Fruit fly (Drosophila melanogaster) whole organism, embryonic: ENCODE data around the gene Jon99Fii.
A peak's percentile ranks its signal among the peaks of the same experiment; 100 is the strongest.

Experiments used
- CG1233 ChIP-seq: fragments of 200-800 bp; sonication (Bioruptor generic); optimal IDR thresholded peaks from 4 replicates; lab custom pipeline; 2018; ENCODE audit warnings: missing biosample characterization, mild to moderate bottlenecking, missing genetic modification characterization
- CG13296 ChIP-seq: fragments of 200-800 bp; sonication (Bioruptor generic); optimal IDR thresholded peaks from 3 replicates; lab custom pipeline; 2018; ENCODE audit warnings: missing biosample characterization, mild to moderate bottlenecking, missing genetic modification characterization
- CG14050 ChIP-seq: fragments of 200-800 bp; sonication (Bioruptor generic); IDR thresholded peaks from 3 replicates; pipeline ENCODE4 v1.3.6; 2022; ENCODE audit warnings: missing biosample characterization, missing genetic modification characterization
- CG15073 ChIP-seq: fragments of 200-800 bp; sonication (Bioruptor generic); optimal IDR thresholded peaks from 2 replicates; lab custom pipeline; 2016; ENCODE audit warnings: missing biosample characterization, missing genetic modification characterization
- CG17385 ChIP-seq: fragments of 200-800 bp; sonication (Bioruptor generic); optimal IDR thresholded peaks from 3 replicates; lab custom pipeline; 2018; ENCODE audit warnings: missing biosample characterization, mild to moderate bottlenecking, missing genetic modification characterization
- CG18262 ChIP-seq: fragments of 200-800 bp; optimal IDR thresholded peaks from 3 replicates; lab custom pipeline; 2019; ENCODE audit warnings: missing biosample characterization, mild to moderate bottlenecking, missing genetic modification characterization, moderate library complexity
- CG2678 ChIP-seq: fragments of 200-800 bp; sonication (Bioruptor generic); optimal IDR thresholded peaks from 3 replicates; lab custom pipeline; 2019; ENCODE audit warnings: missing biosample characterization, mild to moderate bottlenecking, missing genetic modification characterization, moderate library complexity
- CG30020 ChIP-seq: fragments of 200-800 bp; optimal IDR thresholded peaks from 2 replicates; lab custom pipeline; 2019; ENCODE audit warnings: missing biosample characterization, mild to moderate bottlenecking, missing genetic modification characterization, moderate library complexity
- CG30403 ChIP-seq: fragments of 200-800 bp; sonication (Bioruptor generic); optimal IDR thresholded peaks from 3 replicates; lab custom pipeline; 2016; ENCODE audit warnings: missing biosample characterization, missing genetic modification characterization
- CG32772 ChIP-seq: fragments of 200-800 bp; sonication (Bioruptor generic); IDR thresholded peaks from 2 replicates; pipeline ENCODE4 v1.3.6; 2022; ENCODE audit warnings: missing biosample characterization, missing genetic modification characterization
- CG4404 ChIP-seq: fragments of 200-800 bp; sonication (Bioruptor generic); IDR thresholded peaks from 2 replicates; pipeline ENCODE4 v1.3.6; 2022; ENCODE audit warnings: missing biosample characterization, missing genetic modification characterization
- CG4617 ChIP-seq: fragments of 200-800 bp; sonication (Bioruptor generic); optimal IDR thresholded peaks from 3 replicates; lab custom pipeline; 2016; ENCODE audit warnings: missing biosample characterization, missing genetic modification characterization, borderline replicate concordance
- CG4707 ChIP-seq: fragments of 200-800 bp; sonication (Bioruptor generic); optimal IDR thresholded peaks from 2 replicates; lab custom pipeline; 2018; ENCODE audit warnings: missing biosample characterization, mild to moderate bottlenecking, missing genetic modification characterization, moderate library complexity
- CG7839 ChIP-seq: fragments of 200-800 bp; sonication (Bioruptor generic); optimal IDR thresholded peaks from 3 replicates; lab custom pipeline; 2018; ENCODE audit warnings: missing biosample characterization, mild to moderate bottlenecking, missing genetic modification characterization, moderate library complexity
- CkIIα-i1 ChIP-seq: fragments of 200-800 bp; sonication (Bioruptor generic); IDR thresholded peaks from 2 replicates; pipeline ENCODE4 v1.3.6; 2022; ENCODE audit warnings: missing biosample characterization, missing genetic modification characterization
- Ets65A ChIP-seq: fragments of 200-800 bp; sonication (Bioruptor generic); peaks from one replicate; lab custom pipeline; 2016; ENCODE audit warnings: missing biosample characterization, missing genetic modification characterization
- Hand ChIP-seq: fragments of 200-800 bp; sonication (Bioruptor generic); optimal IDR thresholded peaks from 2 replicates; lab custom pipeline; 2017; ENCODE audit warnings: mild to moderate bottlenecking, missing biosample characterization, missing genetic modification reagents, missing genetic modification characterization
- Hey ChIP-seq: fragments of 200-800 bp; sonication (Bioruptor generic); optimal IDR thresholded peaks from 3 replicates; lab custom pipeline; 2018; ENCODE audit warnings: missing biosample characterization, mild to moderate bottlenecking, missing genetic modification characterization
- Hr3 ChIP-seq: fragments of 200-800 bp; sonication (Bioruptor generic); optimal IDR thresholded peaks from 3 replicates; lab custom pipeline; 2016; ENCODE audit warnings: missing biosample characterization, missing genetic modification characterization
- Hr51 ChIP-seq, 2 experiments: fragments of 200-800 bp; sonication (Bioruptor generic); optimal IDR thresholded peaks; 2 replicates in 1 of 2; 3 replicates in 1 of 2; lab custom pipeline; 2016 to 2018; ENCODE audit warnings: missing biosample characterization in 2 of 2, missing genetic modification characterization in 2 of 2, mild to moderate bottlenecking in 1 of 2, moderate library complexity in 1 of 2
- Hsf ChIP-seq: fragments of 200-800 bp; sonication (Bioruptor generic); optimal IDR thresholded peaks from 3 replicates; lab custom pipeline; 2016; ENCODE audit warnings: missing biosample characterization, missing genetic modification characterization
- MBD-R2 ChIP-seq: fragments of 200-800 bp; sonication (Bioruptor generic); IDR thresholded peaks from 2 replicates; pipeline ENCODE4 v1.3.6; 2022; ENCODE audit warnings: missing biosample characterization, missing genetic modification characterization
- NC2α ChIP-seq: fragments of 200-800 bp; sonication (Bioruptor generic); optimal IDR thresholded peaks from 2 replicates; lab custom pipeline; 2016; ENCODE audit warnings: missing biosample characterization, missing genetic modification characterization
- Nf-YC ChIP-seq: fragments of 200-800 bp; optimal IDR thresholded peaks from 3 replicates; lab custom pipeline; 2019; ENCODE audit warnings: missing biosample characterization, mild to moderate bottlenecking, missing genetic modification characterization, moderate library complexity
- NfI ChIP-seq: fragments of 200-800 bp; sonication (Bioruptor generic); optimal IDR thresholded peaks from 3 replicates; lab custom pipeline; 2018; ENCODE audit warnings: missing biosample characterization, mild to moderate bottlenecking, missing genetic modification characterization, moderate library complexity
- Pdp1 ChIP-seq, 2 experiments: fragments of 200-800 bp; sonication (Bioruptor generic); optimal IDR thresholded peaks; 3 replicates each; lab custom pipeline; 2016; ENCODE audit warnings: missing biosample characterization in 2 of 2, missing genetic modification characterization in 2 of 2, mild to moderate bottlenecking in 1 of 2, moderate library complexity in 1 of 2
- Rx ChIP-seq: fragments of 200-800 bp; sonication (Bioruptor generic); IDR thresholded peaks from 2 replicates; pipeline ENCODE4 v1.3.6; 2022; ENCODE audit warnings: missing biosample characterization, missing genetic modification characterization
- Sry-β ChIP-seq: fragments of 200-800 bp; sonication (Bioruptor generic); optimal IDR thresholded peaks from 2 replicates; lab custom pipeline; 2018; ENCODE audit warnings: missing biosample characterization, mild to moderate bottlenecking, missing genetic modification characterization, moderate library complexity
- Ssrp ChIP-seq: fragments of 200-800 bp; sonication (Bioruptor generic); optimal IDR thresholded peaks from 2 replicates; lab custom pipeline; 2018; ENCODE audit warnings: missing biosample characterization, mild to moderate bottlenecking, missing genetic modification characterization, moderate library complexity
- ac ChIP-seq: fragments of 200-800 bp; sonication (Bioruptor generic); optimal IDR thresholded peaks from 3 replicates; lab custom pipeline; 2017; ENCODE audit warnings: missing biosample characterization, mild to moderate bottlenecking, missing genetic modification characterization
- bcd ChIP-seq: fragments of 200-800 bp; sonication (Bioruptor generic); optimal IDR thresholded peaks from 2 replicates; lab custom pipeline; 2017; ENCODE audit warnings: missing biosample characterization, mild to moderate bottlenecking, missing genetic modification characterization
- chif ChIP-seq, 2 experiments: fragments of 200-800 bp; sonication (Bioruptor generic); optimal IDR thresholded peaks; 3 replicates each; lab custom pipeline; 2016; ENCODE audit warnings: missing biosample characterization in 2 of 2, missing genetic modification characterization in 2 of 2
- crol ChIP-seq: fragments of 200-800 bp; sonication (Bioruptor generic); IDR thresholded peaks from 2 replicates; pipeline ENCODE4 v1.3.6; 2022; ENCODE audit warnings: missing biosample characterization, missing genetic modification characterization
- dysf ChIP-seq: fragments of 200-800 bp; sonication (Bioruptor generic); IDR thresholded peaks from 3 replicates; pipeline ENCODE4 v1.3.6; 2022; ENCODE audit warnings: missing biosample characterization, missing genetic modification characterization
- fd64A ChIP-seq: fragments of 200-800 bp; sonication (Bioruptor generic); optimal IDR thresholded peaks from 3 replicates; lab custom pipeline; 2018; ENCODE audit warnings: missing biosample characterization, mild to moderate bottlenecking, missing genetic modification characterization
- h ChIP-seq: fragments of >200 bp; optimal IDR thresholded peaks from 2 replicates; lab custom pipeline; 2017
- insv ChIP-seq, 2 experiments: fragments of 200-800 bp; sonication (Bioruptor generic); optimal IDR thresholded peaks; 3 replicates each; lab custom pipeline; 2016 to 2018; ENCODE audit warnings: missing biosample characterization in 2 of 2, missing genetic modification characterization in 2 of 2
- kah ChIP-seq: fragments of 200-800 bp; sonication (Bioruptor generic); optimal IDR thresholded peaks from 2 replicates; lab custom pipeline; 2018; ENCODE audit warnings: missing biosample characterization, mild to moderate bottlenecking, missing genetic modification characterization
- kni ChIP-seq: fragments of 200-800 bp; sonication (Bioruptor generic); optimal IDR thresholded peaks from 3 replicates; lab custom pipeline; 2017; ENCODE audit warnings: mild to moderate bottlenecking, missing biosample characterization, missing genetic modification reagents, missing genetic modification characterization
- lbe ChIP-seq: fragments of 200-800 bp; sonication (Bioruptor generic); optimal IDR thresholded peaks from 2 replicates; lab custom pipeline; 2016; ENCODE audit warnings: missing biosample characterization, mild to moderate bottlenecking, missing genetic modification characterization
- p53 ChIP-seq: fragments of 200-800 bp; sonication (Bioruptor generic); optimal IDR thresholded peaks from 2 replicates; lab custom pipeline; 2016; ENCODE audit warnings: missing biosample characterization, missing genetic modification characterization
- psq ChIP-seq: fragments of 200-800 bp; sonication (Bioruptor generic); optimal IDR thresholded peaks from 2 replicates; lab custom pipeline; 2017; ENCODE audit warnings: missing biosample characterization, missing genetic modification characterization
- pum ChIP-seq: fragments of 200-800 bp; sonication (Bioruptor generic); optimal IDR thresholded peaks from 2 replicates; lab custom pipeline; 2016; ENCODE audit warnings: missing biosample characterization, missing genetic modification characterization
- sens ChIP-seq: fragments of 200-800 bp; sonication (Bioruptor generic); peaks from one replicate; lab custom pipeline; 2016; ENCODE audit warnings: missing biosample characterization, missing genetic modification characterization
- seq ChIP-seq: fragments of 200-800 bp; sonication (Bioruptor generic); IDR thresholded peaks from 2 replicates; pipeline ENCODE4 v1.3.6; 2022; ENCODE audit warnings: missing biosample characterization, missing genetic modification characterization
- tin ChIP-seq: fragments of 200-800 bp; sonication (Bioruptor generic); optimal IDR thresholded peaks from 3 replicates; lab custom pipeline; 2016; ENCODE audit warnings: missing biosample characterization, missing genetic modification characterization
- unpg ChIP-seq: fragments of 200-800 bp; sonication (Bioruptor generic); optimal IDR thresholded peaks from 3 replicates; lab custom pipeline; 2018; ENCODE audit warnings: missing biosample characterization, mild to moderate bottlenecking, missing genetic modification characterization, moderate library complexity
- wdn ChIP-seq: fragments of 200-800 bp; sonication (Bioruptor generic); IDR thresholded peaks from 2 replicates; pipeline ENCODE4 v1.3.6; 2022; ENCODE audit warnings: missing biosample characterization, missing genetic modification characterization
- zfh1 ChIP-seq: fragments of 200-800 bp; sonication (Bioruptor generic); IDR thresholded peaks from 3 replicates; pipeline ENCODE4 v1.3.6; 2022; ENCODE audit warnings: missing biosample characterization, missing genetic modification characterization

Jon99Fii gene

dm6 chr3R:30536432-30536831 is 48.7 kb upstream of the Jon99Fii start (continued):
- TF ChIP-seq kni (GFP tag; lab: Kevin White, UChicago) = no peak
- TF ChIP-seq Hand (GFP tag; lab: Kevin White, UChicago) = no peak
- TF ChIP-seq ac (GFP tag; lab: Kevin White, UChicago) = no peak
- TF ChIP-seq Pdp1 (GFP tag; optimal IDR thresholded peaks at IDR 0.05; lab: Kevin White, UChicago) = peak in 1 of 2 experiments; percentile 1
- peak; percentile 42 for TF ChIP-seq Ets65A
- no peak for TF ChIP-seq chif (GFP tag; optimal IDR thresholded peaks at IDR 0.05; lab: Kevin White, UChicago)
- TF ChIP-seq Nf-YC = peak; percentile 11
- no peak for TF ChIP-seq fd64A (GFP tag; lab: Kevin White, UChicago)
- no peak for TF ChIP-seq CG32772 (GFP tag; lab: Robert Waterston, UW)
- TF ChIP-seq Rx (GFP tag; lab: Robert Waterston, UW) = no peak
- peak; percentile 35 for TF ChIP-seq unpg (GFP tag; lab: Kevin White, UChicago)
- no peak for TF ChIP-seq pum (GFP tag; lab: Kevin White, UChicago)
- TF ChIP-seq CG4404 = no peak
- TF ChIP-seq NfI (GFP tag; lab: Kevin White, UChicago) = no peak
- no peak for TF ChIP-seq Sry-β (GFP tag; lab: Kevin White, UChicago)
- TF ChIP-seq psq (GFP tag; lab: Kevin White, UChicago) = no peak
- TF ChIP-seq tin (GFP tag; lab: Kevin White, UChicago) = no peak
- TF ChIP-seq CG30020 (tag; lab: Kevin White, UChicago) = no peak
- peak in 1 of 2 experiments; percentile 35 for TF ChIP-seq Hr51 (GFP tag; optimal IDR thresholded peaks at IDR 0.05; lab: Kevin White, UChicago)
- TF ChIP-seq lbe (GFP tag; lab: Kevin White, UChicago) = no peak
- TF ChIP-seq CG17385 (GFP tag; lab: Kevin White, UChicago) = peak; percentile 8
- peak; percentile 13 for TF ChIP-seq CG30403 (GFP tag; lab: Kevin White, UChicago)
- no peak for TF ChIP-seq MBD-R2
- peak; percentile 18 for TF ChIP-seq Hsf (GFP tag; lab: Kevin White, UChicago)
- no peak for TF ChIP-seq CG1233 (GFP tag; lab: Kevin White, UChicago)
- no peak for TF ChIP-seq CG14050
- no peak for TF ChIP-seq Ssrp (tag; lab: Kevin White, UChicago)
- TF ChIP-seq zfh1 (GFP tag; lab: Robert Waterston, UW) = 0 out of 3 replicates have a peak, but pooled peaks have one; percentile 44
- TF ChIP-seq dysf (GFP tag; lab: Robert Waterston, UW) = peak; percentile 61; the same call in 2 of the 3 replicates
- no peak for TF ChIP-seq CG15073 (GFP tag; lab: Kevin White, UChicago)

dm6 chr3R:30534444-30534843 is 46.7 kb upstream of the Jon99Fii start:
- TF ChIP-seq CkIIα-i1 = no peak
- TF ChIP-seq CG7839 (tag; lab: Kevin White, UChicago) = no peak
- no peak for TF ChIP-seq kah
- TF ChIP-seq crol (GFP tag; lab: Robert Waterston, UW) = peak; percentile 61; the same call in 1 of the 2 replicates
- no peak for TF ChIP-seq h
- no peak for TF ChIP-seq p53 (GFP tag; lab: Kevin White, UChicago)
- no peak for TF ChIP-seq Hey (tag; lab: Kevin White, UChicago)

dm6 chr3R:30531989-30532653 is 44.4 kb upstream of the Jon99Fii start, which contains the start of gene tmod:
TSS of gene tmod (plus strand) at chr3R:30532607.
- TF ChIP-seq bcd (GFP tag; lab: Kevin White, UChicago) (peak; percentile 59), Hr3 (GFP tag; lab: Kevin White, UChicago) (peak; percentile 23), sens (GFP tag; lab: Kevin White, UChicago) (peak; percentile 91), crol (GFP tag; lab: Robert Waterston, UW) (peak; percentile 85), insv (GFP tag; optimal IDR thresholded peaks at IDR 0.05; lab: Kevin White, UChicago) (no peak), Sry-β (GFP tag; lab: Kevin White, UChicago) (peak; percentile 32), NC2α (no peak), CG4707 (GFP tag; lab: Kevin White, UChicago) (no peak), seq (no peak), CG13296 (no peak), CG4617 (GFP tag; lab: Kevin White, UChicago) (no peak), CG2678 (tag; lab: Kevin White, UChicago) (peak; percentile 77), wdn (GFP tag; lab: Robert Waterston, UW) (no peak), dysf (GFP tag; lab: Robert Waterston, UW) (peak; percentile 51; the same call in 1 of the 3 replicates), CG18262 (tag; lab: Kevin White, UChicago) (peak; percentile 65)
